Fruit fly (Drosophila melanogaster) whole organism, wandering third instar larva: Measurements from ENCODE around the gene Ir94e.

Experiments
- Abd-B ChIP-seq: fragments of >200 bp; optimal IDR thresholded peaks from 2 replicates; lab custom pipeline; 2017; ENCODE audit warnings: missing biosample characterization, missing genetic modification characterization
- CG32264 ChIP-seq: fragments of 200-800 bp; sonication (Bioruptor generic); optimal IDR thresholded peaks from 2 replicates; lab custom pipeline; 2016; ENCODE audit warnings: missing biosample characterization, missing genetic modification characterization
- CG9705 ChIP-seq: fragments of 200-800 bp; sonication (Bioruptor generic); optimal IDR thresholded peaks from 2 replicates; lab custom pipeline; 2018; ENCODE audit warnings: missing biosample characterization, mild to moderate bottlenecking, missing genetic modification characterization
- Dfd ChIP-seq: fragments of >200 bp; optimal IDR thresholded peaks from 2 replicates; lab custom pipeline; 2017; ENCODE audit warnings: missing biosample characterization, missing genetic modification characterization
- Dif ChIP-seq: fragments of 200-275, 200-300 bp; sonication (Bioruptor generic); optimal IDR thresholded peaks from 2 replicates; lab custom pipeline; 2018; ENCODE audit warnings: missing biosample characterization, missing genetic modification characterization; ENCODE audit not compliant: partially characterized antibody
- GATAd ChIP-seq: sonication (Bioruptor generic); optimal IDR thresholded peaks from 2 replicates; lab custom pipeline; 2016; ENCODE audit warnings: missing biosample characterization, missing genetic modification characterization
- HLH106 ChIP-seq: fragments of 200-800 bp; optimal IDR thresholded peaks from 3 replicates; lab custom pipeline; 2019; ENCODE audit warnings: missing biosample characterization, mild to moderate bottlenecking, missing genetic modification characterization, moderate library complexity
- Hnf4 ChIP-seq: fragments of 200-800 bp; sonication (Bioruptor generic); optimal IDR thresholded peaks from 2 replicates; lab custom pipeline; 2016; ENCODE audit warnings: missing biosample characterization, mild to moderate bottlenecking, missing genetic modification characterization
- Jra ChIP-seq: sonication (Bioruptor generic); optimal IDR thresholded peaks from 2 replicates; lab custom pipeline; 2016; ENCODE audit warnings: missing biosample characterization, missing genetic modification characterization
- Mio ChIP-seq: sonication (Bioruptor generic); optimal IDR thresholded peaks from 2 replicates; lab custom pipeline; 2016; ENCODE audit warnings: missing biosample characterization, missing genetic modification characterization
- Myc ChIP-seq: fragments of >200 bp; optimal IDR thresholded peaks from 2 replicates; lab custom pipeline; 2017
- N ChIP-seq: fragments of >200 bp; optimal IDR thresholded peaks from 2 replicates; lab custom pipeline; 2018; ENCODE audit warnings: missing biosample characterization, missing external identifiers, missing genetic modification characterization
- OdsH ChIP-seq: fragments of 200-800 bp; sonication (Bioruptor generic); optimal IDR thresholded peaks from 2 replicates; lab custom pipeline; 2016; ENCODE audit warnings: missing biosample characterization, mild to moderate bottlenecking, missing genetic modification characterization
- Rel ChIP-seq, 2 experiments: fragments of 200-800 bp; sonication (Bioruptor generic) in 1 of 2; optimal IDR thresholded peaks; 2 replicates in 1 of 2; 3 replicates in 1 of 2; lab custom pipeline; 2016 to 2019; ENCODE audit warnings: mild to moderate bottlenecking in 2 of 2, missing biosample characterization in 2 of 2, missing genetic modification characterization in 2 of 2, moderate library complexity in 1 of 2
- Sp1 ChIP-seq: fragments of 200-800 bp; sonication (Bioruptor generic); optimal IDR thresholded peaks from 3 replicates; lab custom pipeline; 2019; ENCODE audit warnings: missing biosample characterization, mild to moderate bottlenecking, missing genetic modification characterization, moderate library complexity
- br ChIP-seq: fragments of 200-800 bp; sonication (Bioruptor generic); optimal IDR thresholded peaks from 2 replicates; lab custom pipeline; 2016; ENCODE audit warnings: missing biosample characterization, missing genetic modification characterization
- brk ChIP-seq: fragments of 200-800 bp; sonication (Bioruptor generic); optimal IDR thresholded peaks from 2 replicates; lab custom pipeline; 2016; ENCODE audit warnings: missing biosample characterization, mild to moderate bottlenecking, missing genetic modification characterization
- dl ChIP-seq, 2 experiments: fragments of 175-275, 200-275 bp in 1 of 2; fragments of 200-275 bp in 1 of 2; sonication (Bioruptor generic); optimal IDR thresholded peaks; lab custom pipeline; 2018; ENCODE audit warnings: mild to moderate bottlenecking in 2 of 2, missing biosample characterization in 2 of 2, missing genetic modification characterization in 2 of 2, moderate library complexity in 2 of 2; ENCODE audit not compliant: partially characterized antibody in 2 of 2, insufficient read depth in 1 of 2
- dmrt93B ChIP-seq: fragments of 200-800 bp; sonication (Bioruptor generic); optimal IDR thresholded peaks from 2 replicates; lab custom pipeline; 2018; ENCODE audit warnings: missing biosample characterization, mild to moderate bottlenecking, missing genetic modification characterization
- ey ChIP-seq: fragments of 200-800 bp; sonication (Bioruptor generic); optimal IDR thresholded peaks from 2 replicates; lab custom pipeline; 2016; ENCODE audit warnings: missing biosample characterization, missing genetic modification characterization
- foxo ChIP-seq, 2 experiments: fragments of 200-800 bp; sonication (Bioruptor generic); optimal IDR thresholded peaks; 2 replicates in 1 of 2; 3 replicates in 1 of 2; lab custom pipeline; 2016 to 2017; ENCODE audit warnings: missing biosample characterization in 2 of 2, missing genetic modification characterization in 2 of 2
- fru ChIP-seq: fragments of 200-800 bp; sonication (Bioruptor generic); optimal IDR thresholded peaks from 3 replicates; lab custom pipeline; 2016; ENCODE audit warnings: missing biosample characterization, mild to moderate bottlenecking, missing genetic modification characterization
- h ChIP-seq: fragments of 200-800 bp; sonication (Bioruptor generic); optimal IDR thresholded peaks from 3 replicates; lab custom pipeline; 2016; ENCODE audit warnings: missing biosample characterization, mild to moderate bottlenecking, missing genetic modification characterization
- jim ChIP-seq: fragments of 175-275, 200-325 bp; sonication (Bioruptor generic); optimal IDR thresholded peaks from 2 replicates; lab custom pipeline; 2016; ENCODE audit warnings: missing biosample characterization, mild to moderate bottlenecking, missing genetic modification characterization
- pan ChIP-seq: fragments of >200 bp; optimal IDR thresholded peaks from 2 replicates; lab custom pipeline; 2017
- psq ChIP-seq: fragments of 200-800 bp; sonication (Bioruptor generic); optimal IDR thresholded peaks from 3 replicates; lab custom pipeline; 2017; ENCODE audit warnings: missing biosample characterization, mild to moderate bottlenecking, missing genetic modification characterization, moderate library complexity
- rgr ChIP-seq: fragments of 200-800 bp; sonication (Bioruptor generic); optimal IDR thresholded peaks from 3 replicates; lab custom pipeline; 2016; ENCODE audit warnings: missing biosample characterization, mild to moderate bottlenecking, missing genetic modification characterization
- sage ChIP-seq: fragments of 200-800 bp; sonication (Bioruptor generic); optimal IDR thresholded peaks from 2 replicates; lab custom pipeline; 2016; ENCODE audit warnings: missing biosample characterization, mild to moderate bottlenecking, missing genetic modification characterization
- sv ChIP-seq: fragments of 200-800 bp; sonication (Bioruptor generic); optimal IDR thresholded peaks from 3 replicates; lab custom pipeline; 2016; ENCODE audit warnings: missing biosample characterization, missing genetic modification characterization
- tai ChIP-seq: sonication (Bioruptor generic); optimal IDR thresholded peaks from 2 replicates; lab custom pipeline; 2016; ENCODE audit warnings: missing biosample characterization, missing genetic modification characterization
- woc ChIP-seq: sonication (Bioruptor generic); optimal IDR thresholded peaks from 2 replicates; lab custom pipeline; 2016; ENCODE audit warnings: missing biosample characterization, mild to moderate bottlenecking, missing genetic modification characterization

Gene Ir94e

DNA sequence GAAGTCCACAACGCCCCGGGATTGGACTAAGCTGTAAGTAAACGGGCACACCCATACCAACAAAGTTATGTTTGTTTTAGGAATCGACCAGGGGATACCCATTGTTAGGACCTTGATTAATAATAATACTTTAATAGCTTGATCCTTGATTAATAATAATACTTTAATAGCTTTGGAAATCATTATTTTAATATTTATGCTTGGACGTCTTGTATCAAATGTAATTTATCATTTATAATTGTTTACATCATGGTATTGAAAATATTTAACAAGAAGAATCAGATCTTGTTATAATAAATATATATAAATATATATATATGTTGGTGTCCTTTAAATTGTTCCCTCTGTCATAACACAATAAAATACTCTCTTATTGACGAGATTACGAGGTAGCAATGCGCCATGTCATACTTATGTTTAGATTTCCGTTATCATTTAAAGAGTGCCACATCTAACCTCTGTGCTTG is 48.4 kb upstream of the Ir94e start:
- peak; percentile 83 for TF ChIP-seq OdsH (GFP tag; lab: Kevin White, UChicago)
- peak; percentile 28 for TF ChIP-seq dmrt93B (GFP tag; lab: Kevin White, UChicago)
- peak; percentile 27 for TF ChIP-seq fru (GFP tag; lab: Kevin White, UChicago)
- TF ChIP-seq Rel (GFP tag; optimal IDR thresholded peaks at IDR 0.05; lab: Kevin White, UChicago), result no peak
- TF ChIP-seq Rel (tag; optimal IDR thresholded peaks at IDR 0.05; lab: Kevin White, UChicago), result peak; percentile 28
- no peak for TF ChIP-seq Dfd (GFP tag; lab: Kevin White, UChicago)
- no peak for TF ChIP-seq GATAd (GFP tag; lab: Kevin White, UChicago)
- no peak for TF ChIP-seq tai (GFP tag; lab: Kevin White, UChicago)
- peak; percentile 80 for TF ChIP-seq rgr (GFP tag; lab: Kevin White, UChicago)
- TF ChIP-seq jim (GFP tag; lab: Kevin White, UChicago), result no peak
- no peak for TF ChIP-seq brk (GFP tag; lab: Kevin White, UChicago)
- peak; percentile 68 for TF ChIP-seq h (GFP tag; lab: Kevin White, UChicago)
- peak; percentile 79 for TF ChIP-seq HLH106 (tag; lab: Kevin White, UChicago)
- peak; percentile 85 for TF ChIP-seq Sp1 (GFP tag; lab: Kevin White, UChicago)
- peak; percentile 53 for TF ChIP-seq woc (GFP tag; lab: Kevin White, UChicago)
- TF ChIP-seq psq (GFP tag; lab: Kevin White, UChicago), result peak; percentile 78
- peak; percentile 38 for TF ChIP-seq sv
- peak in 1 of 2 experiments; percentile 75 for TF ChIP-seq foxo (GFP tag; optimal IDR thresholded peaks at IDR 0.05; lab: Kevin White, UChicago)

DNA sequence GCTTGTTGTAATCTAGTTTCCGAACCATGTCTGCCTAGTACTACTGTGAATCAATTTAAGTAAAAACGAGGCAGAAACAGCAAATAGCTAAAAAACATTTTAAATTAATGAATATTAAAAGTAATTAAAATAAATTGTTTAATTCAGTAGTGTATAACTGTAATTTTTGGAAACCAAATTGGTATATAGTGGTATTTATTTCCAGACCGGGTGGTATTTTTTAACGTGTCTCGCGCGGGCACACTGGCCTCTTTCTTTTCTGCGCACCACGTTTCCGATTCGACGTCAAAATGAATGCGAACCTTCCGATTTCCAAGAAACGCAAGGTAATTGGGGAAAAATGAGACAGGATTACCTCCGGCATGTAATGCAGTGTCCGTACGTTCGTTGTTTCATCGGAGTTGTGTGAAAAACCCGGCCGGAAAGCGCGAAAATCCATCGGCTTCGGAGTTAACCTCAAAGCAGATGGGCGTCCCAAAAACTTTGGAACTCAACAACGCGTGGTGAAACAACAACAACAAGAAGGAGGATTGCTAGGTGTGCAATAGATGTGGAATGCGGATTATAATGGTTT is 46.7 kb upstream of the Ir94e start, which contains the start of gene RpS3:
TSS of gene RpS3 (plus strand) at position 248 of the 574 bp plus-strand sequence.
- no peak for TF ChIP-seq Jra (GFP tag; lab: Kevin White, UChicago)
- TF ChIP-seq Rel (GFP tag; optimal IDR thresholded peaks at IDR 0.05; lab: Kevin White, UChicago), result no peak
- TF ChIP-seq Rel (tag; optimal IDR thresholded peaks at IDR 0.05; lab: Kevin White, UChicago), result peak; percentile 42
- no peak for TF ChIP-seq Mio (GFP tag; lab: Kevin White, UChicago)
- no peak for TF ChIP-seq CG32264 (GFP tag; lab: Kevin White, UChicago)
- peak; percentile 32 for TF ChIP-seq rgr (GFP tag; lab: Kevin White, UChicago)
- no peak for TF ChIP-seq Abd-B (GFP tag; lab: Kevin White, UChicago)
- TF ChIP-seq sage (GFP tag; lab: Kevin White, UChicago), result no peak
- no peak for TF ChIP-seq Hnf4
- no peak for TF ChIP-seq tai (GFP tag; lab: Kevin White, UChicago)
- TF ChIP-seq Myc (lab: Kevin White, UChicago), result peak; percentile 46
- no peak for TF ChIP-seq pan (lab: Kevin White, UChicago)
- TF ChIP-seq HLH106 (tag; lab: Kevin White, UChicago), result peak; percentile 25
- TF ChIP-seq Dif (GFP tag; lab: Kevin White, UChicago), result no peak
- TF ChIP-seq brk (GFP tag; lab: Kevin White, UChicago), result no peak
- TF ChIP-seq psq (GFP tag; lab: Kevin White, UChicago), result no peak
- TF ChIP-seq Sp1 (GFP tag; lab: Kevin White, UChicago), result peak; percentile 56

DNA sequence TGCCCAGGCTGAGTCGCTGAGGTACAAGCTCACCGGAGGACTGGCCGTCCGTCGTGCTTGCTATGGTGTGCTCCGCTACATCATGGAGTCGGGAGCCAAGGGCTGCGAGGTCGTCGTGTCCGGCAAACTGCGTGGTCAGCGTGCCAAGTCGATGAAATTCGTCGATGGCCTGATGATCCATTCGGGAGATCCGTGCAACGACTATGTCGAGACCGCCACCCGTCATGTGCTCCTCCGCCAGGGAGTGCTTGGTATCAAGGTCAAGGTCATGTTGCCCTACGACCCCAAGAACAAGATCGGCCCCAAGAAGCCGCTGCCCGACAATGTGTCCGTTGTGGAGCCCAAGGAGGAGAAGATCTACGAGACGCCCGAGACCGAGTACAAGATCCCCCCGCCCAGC is 45.9 kb upstream of the Ir94e start:
- TF ChIP-seq br, result no peak
- no peak for TF ChIP-seq dmrt93B (GFP tag; lab: Kevin White, UChicago)
- TF ChIP-seq Dif (GFP tag; lab: Kevin White, UChicago), result no peak
- TF ChIP-seq psq (GFP tag; lab: Kevin White, UChicago), result no peak
- TF ChIP-seq rgr (GFP tag; lab: Kevin White, UChicago), result no peak
- TF ChIP-seq OdsH (GFP tag; lab: Kevin White, UChicago), result no peak
- TF ChIP-seq woc (GFP tag; lab: Kevin White, UChicago), result no peak
- TF ChIP-seq CG32264 (GFP tag; lab: Kevin White, UChicago), result no peak
- TF ChIP-seq dl (GFP tag; optimal IDR thresholded peaks at IDR 0.05; lab: Kevin White, UChicago; ENCODE audit: insufficient read depth in 1 of 2, partially characterized antibody in 2 of 2), result no peak
- no peak for TF ChIP-seq Jra (GFP tag; lab: Kevin White, UChicago)
- TF ChIP-seq Myc (lab: Kevin White, UChicago), result no peak
- TF ChIP-seq N (GFP tag; lab: Kevin White, UChicago), result no peak
- no peak for TF ChIP-seq h (GFP tag; lab: Kevin White, UChicago)
- no peak for TF ChIP-seq CG9705 (GFP tag; lab: Kevin White, UChicago)
- no peak for TF ChIP-seq fru (GFP tag; lab: Kevin White, UChicago)
- TF ChIP-seq jim (GFP tag; lab: Kevin White, UChicago), result no peak
- TF ChIP-seq ey (GFP tag; lab: Kevin White, UChicago), result no peak
- TF ChIP-seq, all 38 proteins: peak for 0
